Worm (Caenorhabditis elegans) whole organism, L2 larva: Measurements from ENCODE around the gene cpg-1.

Source experiments
- nhr-23 ChIP-seq: fragments of 150-350 bp; optimal IDR thresholded peaks from 2 replicates; lab custom pipeline; 2014; ENCODE audit warnings: missing biosample characterization, missing genetic modification reagents, missing genetic modification characterization
- nhr-77 ChIP-seq: fragments of 150-350 bp; optimal IDR thresholded peaks from 2 replicates; lab custom pipeline; 2014; ENCODE audit warnings: missing biosample characterization, missing genetic modification characterization
- unc-55 ChIP-seq: fragments of 150-350 bp; sonication (generic microtip); optimal IDR thresholded peaks from 3 replicates; lab custom pipeline; 2014; ENCODE audit warnings: missing biosample characterization, missing genetic modification reagents, missing genetic modification characterization

DNA sequence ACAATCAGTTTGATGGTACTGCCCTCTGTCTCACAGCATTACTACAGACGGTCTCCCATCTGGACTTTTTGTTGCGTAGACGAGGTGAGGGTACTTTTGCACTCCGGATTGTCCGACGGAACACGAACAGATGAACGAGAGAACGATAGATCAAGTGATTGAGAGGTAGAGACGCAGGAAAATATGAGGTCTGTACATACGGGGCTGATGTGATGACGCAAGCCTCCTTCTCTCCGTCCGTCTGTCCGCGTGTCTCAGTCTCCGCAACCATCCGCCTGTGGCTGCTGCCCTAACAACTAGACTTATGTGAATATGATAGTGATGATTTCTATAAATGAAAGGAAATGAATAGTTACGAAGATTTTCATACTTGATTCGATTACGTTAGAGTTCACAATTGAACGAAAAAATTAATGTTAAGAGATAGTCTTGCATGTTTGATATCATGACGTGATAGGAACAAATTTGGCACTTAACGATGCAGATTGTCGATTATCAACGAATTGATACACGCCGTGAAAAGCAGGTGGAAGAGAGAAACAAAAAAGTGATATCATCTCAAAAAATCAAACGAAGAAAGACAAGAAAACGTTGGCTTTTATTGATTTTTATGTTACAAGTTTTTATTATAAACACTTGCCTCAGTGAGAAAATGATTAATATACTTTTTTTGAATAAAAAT is 13.5 kb downstream of the cpg-1 start:
- TF ChIP-seq nhr-77 (tag; lab: Kevin White, UChicago) (no peak), unc-55 (GFP tag; lab: Kevin White, UChicago) (no peak), nhr-23 (no peak)
